Fruit fly (Drosophila melanogaster) whole organism, prepupa: ENCODE results near the gene Drsl3.

ENCODE experiments used
- Blimp-1 ChIP-seq: fragments of 200-800 bp; sonication (Bioruptor generic); optimal IDR thresholded peaks from 3 replicates; lab custom pipeline; 2017; ENCODE audit warnings: missing biosample characterization, missing genetic modification characterization, mild to moderate bottlenecking, moderate library complexity, missing genetic modification reagents
- CG10631 ChIP-seq: fragments of 200-800 bp; sonication (Bioruptor generic); optimal IDR thresholded peaks from 2 replicates; lab custom pipeline; 2016; ENCODE audit warnings: missing biosample characterization, missing genetic modification characterization
- CG10669 ChIP-seq: fragments of 200-800 bp; sonication (Bioruptor generic); optimal IDR thresholded peaks from 3 replicates; lab custom pipeline; 2018; ENCODE audit warnings: missing biosample characterization, mild to moderate bottlenecking, missing genetic modification characterization, moderate library complexity
- CG11902 ChIP-seq: fragments of 200-800 bp; sonication (Bioruptor generic); optimal IDR thresholded peaks from 3 replicates; lab custom pipeline; 2016; ENCODE audit warnings: missing biosample characterization, missing genetic modification characterization
- CG15336 ChIP-seq: fragments of 200-800 bp; sonication (Bioruptor generic); IDR thresholded peaks from 2 replicates; pipeline ENCODE4 v1.3.6; 2022; ENCODE audit warnings: missing biosample characterization, missing genetic modification characterization
- CG1621 ChIP-seq: fragments of 200-800 bp; sonication (Bioruptor generic); optimal IDR thresholded peaks from 3 replicates; lab custom pipeline; 2018; ENCODE audit warnings: missing biosample characterization, mild to moderate bottlenecking, missing genetic modification characterization
- CG16779 ChIP-seq: fragments of 200-800 bp; sonication (Bioruptor generic); optimal IDR thresholded peaks from 3 replicates; lab custom pipeline; 2017; ENCODE audit warnings: missing biosample characterization, mild to moderate bottlenecking, missing genetic modification characterization
- CG31627 ChIP-seq: fragments of 200-800 bp; sonication (Bioruptor generic); optimal IDR thresholded peaks from 3 replicates; lab custom pipeline; 2016; ENCODE audit warnings: missing biosample characterization, missing genetic modification characterization
- CG3919 ChIP-seq: fragments of 200-800 bp; sonication (Bioruptor generic); optimal IDR thresholded peaks from 3 replicates; lab custom pipeline; 2016; ENCODE audit warnings: missing biosample characterization, missing genetic modification characterization
- CG6792 ChIP-seq: fragments of 200-800 bp; sonication (Bioruptor generic); optimal IDR thresholded peaks from 3 replicates; lab custom pipeline; 2016; ENCODE audit warnings: missing biosample characterization, missing genetic modification characterization
- CG6808 ChIP-seq: fragments of 200-800 bp; sonication (Bioruptor generic); optimal IDR thresholded peaks from 3 replicates; lab custom pipeline; 2017; ENCODE audit warnings: missing biosample characterization, missing genetic modification characterization, mild to moderate bottlenecking, moderate library complexity, missing genetic modification reagents
- CG8319 ChIP-seq: fragments of 200-800 bp; sonication (Bioruptor generic); optimal IDR thresholded peaks from 3 replicates; lab custom pipeline; 2016; ENCODE audit warnings: missing biosample characterization, missing genetic modification characterization
- CG8632 ChIP-seq: fragments of 200-800 bp; sonication (Bioruptor generic); optimal IDR thresholded peaks from 3 replicates; lab custom pipeline; 2016; ENCODE audit warnings: missing biosample characterization, missing genetic modification characterization
- CG9139 ChIP-seq: fragments of 200-800 bp; sonication (Bioruptor generic); optimal IDR thresholded peaks from 3 replicates; lab custom pipeline; 2017; ENCODE audit warnings: missing biosample characterization, mild to moderate bottlenecking, missing genetic modification characterization
- Eip75B ChIP-seq: fragments of 200-800 bp; sonication (Bioruptor generic); optimal IDR thresholded peaks from 3 replicates; lab custom pipeline; 2016; ENCODE audit warnings: missing biosample characterization, missing genetic modification characterization
- Eip78C ChIP-seq: fragments of 200-800 bp; sonication (Bioruptor generic); peaks from one replicate; lab custom pipeline; 2016; ENCODE audit warnings: missing biosample characterization, missing genetic modification characterization
- Eip93F ChIP-seq: fragments of 200-800 bp; sonication (Bioruptor generic); optimal IDR thresholded peaks from 2 replicates; lab custom pipeline; 2016; ENCODE audit warnings: missing biosample characterization, mild to moderate bottlenecking, missing genetic modification characterization
- Gug ChIP-seq: fragments of 200-800 bp; sonication (Bioruptor generic); IDR thresholded peaks from 2 replicates; pipeline ENCODE4 v1.3.6; 2022; ENCODE audit warnings: missing biosample characterization, missing genetic modification characterization
- Hr38 ChIP-seq: sonication (Bioruptor generic); optimal IDR thresholded peaks from 2 replicates; lab custom pipeline; 2016; ENCODE audit warnings: missing biosample characterization, missing genetic modification characterization
- Hr39 ChIP-seq: fragments of 200-800 bp; sonication (Bioruptor generic); optimal IDR thresholded peaks from 2 replicates; lab custom pipeline; 2016; ENCODE audit warnings: missing biosample characterization, missing genetic modification characterization
- Lpt ChIP-seq: fragments of 200-800 bp; sonication (Bioruptor generic); optimal IDR thresholded peaks from 3 replicates; lab custom pipeline; 2016; ENCODE audit warnings: missing biosample characterization, missing genetic modification characterization
- Met ChIP-seq: fragments of 200-800 bp; sonication (Bioruptor generic); optimal IDR thresholded peaks from 3 replicates; lab custom pipeline; 2016; ENCODE audit warnings: missing biosample characterization, missing genetic modification characterization
- OdsH ChIP-seq: fragments of 200-800 bp; sonication (Bioruptor generic); optimal IDR thresholded peaks from 3 replicates; lab custom pipeline; 2016; ENCODE audit warnings: missing biosample characterization, missing genetic modification characterization
- Sox14 ChIP-seq: fragments of 200-800 bp; sonication (Bioruptor generic); optimal IDR thresholded peaks from 3 replicates; lab custom pipeline; 2016; ENCODE audit warnings: missing biosample characterization, missing genetic modification characterization
- Sox15 ChIP-seq: fragments of 200-800 bp; sonication (Bioruptor generic); optimal IDR thresholded peaks from 3 replicates; lab custom pipeline; 2016; ENCODE audit warnings: missing biosample characterization, missing genetic modification characterization
- achi ChIP-seq: fragments of 200-800 bp; sonication (Bioruptor generic); optimal IDR thresholded peaks from 3 replicates; lab custom pipeline; 2016; ENCODE audit warnings: missing biosample characterization, missing genetic modification characterization
- acj6 ChIP-seq: fragments of 200-800 bp; sonication (Bioruptor generic); optimal IDR thresholded peaks from 3 replicates; lab custom pipeline; 2016; ENCODE audit warnings: missing biosample characterization, missing genetic modification characterization
- cyc ChIP-seq: fragments of 200-800 bp; sonication (Bioruptor generic); optimal IDR thresholded peaks from 3 replicates; lab custom pipeline; 2016; ENCODE audit warnings: missing biosample characterization, missing genetic modification characterization
- dac ChIP-seq: fragments of 200-800 bp; sonication (Bioruptor generic); optimal IDR thresholded peaks from 2 replicates; lab custom pipeline; 2017; ENCODE audit warnings: missing biosample characterization, mild to moderate bottlenecking, missing genetic modification characterization
- dsx ChIP-seq: fragments of 200-800 bp; optimal IDR thresholded peaks from 3 replicates; lab custom pipeline; 2019; ENCODE audit warnings: missing biosample characterization, mild to moderate bottlenecking, missing genetic modification characterization, moderate library complexity; ENCODE audit not compliant: poor library complexity, severe bottlenecking
- eg ChIP-seq: fragments of 200-800 bp; sonication (Bioruptor generic); IDR thresholded peaks from 3 replicates; pipeline ENCODE4 v1.3.6; 2022; ENCODE audit warnings: missing biosample characterization, missing genetic modification characterization
- esn ChIP-seq: fragments of 200-800 bp; sonication (Bioruptor generic); optimal IDR thresholded peaks from 2 replicates; lab custom pipeline; 2016; ENCODE audit warnings: missing biosample characterization, mild to moderate bottlenecking, missing genetic modification characterization, moderate library complexity
- fd59A ChIP-seq: fragments of 200-800 bp; sonication (Bioruptor generic); optimal IDR thresholded peaks from 2 replicates; lab custom pipeline; 2017; ENCODE audit warnings: missing biosample characterization, mild to moderate bottlenecking, missing genetic modification characterization, missing genetic modification reagents
- fkh ChIP-seq: fragments of 200-800 bp; sonication (Bioruptor generic); optimal IDR thresholded peaks from 3 replicates; lab custom pipeline; 2017; ENCODE audit warnings: missing biosample characterization, mild to moderate bottlenecking, missing genetic modification characterization, moderate library complexity
- lz ChIP-seq: fragments of 200-800 bp; sonication (Bioruptor generic); optimal IDR thresholded peaks from 3 replicates; lab custom pipeline; 2016; ENCODE audit warnings: missing biosample characterization, missing genetic modification characterization
- net ChIP-seq: fragments of 200-800 bp; sonication (Bioruptor generic); optimal IDR thresholded peaks from 3 replicates; lab custom pipeline; 2016; ENCODE audit warnings: missing biosample characterization, missing genetic modification characterization
- salr ChIP-seq, 2 experiments: fragments of 200-800 bp; sonication (Bioruptor generic); optimal IDR thresholded peaks; 3 replicates each; lab custom pipeline; 2016 to 2018; ENCODE audit warnings: missing biosample characterization in 2 of 2, missing genetic modification characterization in 2 of 2, mild to moderate bottlenecking in 1 of 2
- svp ChIP-seq: fragments of 200-800 bp; sonication (Bioruptor generic); peaks from one replicate; lab custom pipeline; 2016; ENCODE audit warnings: missing biosample characterization, missing genetic modification characterization
- topi ChIP-seq: fragments of 200-800 bp; sonication (Bioruptor generic); optimal IDR thresholded peaks from 3 replicates; lab custom pipeline; 2016; ENCODE audit warnings: missing biosample characterization, missing genetic modification characterization
- vri ChIP-seq: fragments of 200-800 bp; sonication (Bioruptor generic); optimal IDR thresholded peaks from 3 replicates; lab custom pipeline; 2016; ENCODE audit warnings: missing biosample characterization, mild to moderate bottlenecking, missing genetic modification characterization

The Drsl3 gene

dm6 chr3L:3308676-3309613, 5.9 kb upstream of the Drsl3 start:
- TF ChIP-seq CG8632 (GFP tag; lab: Kevin White, UChicago) (no peak), acj6 (GFP tag; lab: Kevin White, UChicago) (no peak), fkh (GFP tag; lab: Kevin White, UChicago) (peak; percentile 58), svp (GFP tag; lab: Kevin White, UChicago) (peak; percentile 80), CG31627 (GFP tag; lab: Kevin White, UChicago) (no peak), vri (peak; percentile 96), Eip75B (no peak), cyc (GFP tag; lab: Kevin White, UChicago) (no peak), CG8319 (GFP tag; lab: Kevin White, UChicago) (no peak), CG9139 (no peak), CG10669 (no peak), net (no peak), Blimp-1 (GFP tag; lab: Kevin White, UChicago) (no peak), Met (GFP tag; lab: Kevin White, UChicago) (no peak), CG1621 (tag; lab: Kevin White, UChicago) (no peak), topi (GFP tag; lab: Kevin White, UChicago) (no peak), Lpt (no peak), OdsH (no peak), CG3919 (GFP tag; lab: Kevin White, UChicago) (no peak), CG6808 (GFP tag; lab: Kevin White, UChicago) (no peak), fd59A (GFP tag; lab: Kevin White, UChicago) (no peak), Eip78C (peak; percentile 44), lz (GFP tag; lab: Kevin White, UChicago) (no peak), CG15336 (GFP tag; lab: Robert Waterston, UW) (no peak)

- TF ChIP-seq lz (GFP tag; lab: Kevin White, UChicago) (peak; percentile 3), Blimp-1 (GFP tag; lab: Kevin White, UChicago) (no peak), dsx (GFP tag; lab: Kevin White, UChicago) (no peak), esn (peak; percentile 23), CG6792 (no peak), Sox15 (no peak)
Observed at dm6 chr3L:3314049-3314448, 747 bp upstream of the Drsl3 start, which contains the start of gene Drsl2. Drsl2 (plus strand) TSS chr3L:3314349.

dm6 chr3L:3315288-3315687, 492 bp downstream of the Drsl3 start, which contains the start of gene Drsl4:
Drsl4 (plus strand) TSS chr3L:3315620.
- no peak for TF ChIP-seq salr (GFP tag; optimal IDR thresholded peaks at IDR 0.05; lab: Kevin White, UChicago)
- peak; percentile 81 for TF ChIP-seq svp (GFP tag; lab: Kevin White, UChicago)
- TF ChIP-seq, all 60 proteins: peak for 1

dm6 chr3L:3316441-3316840, 1.6 kb downstream of the Drsl3 start, which contains the start of gene Drsl5:
Drsl5 (plus strand) TSS chr3L:3316781.
- TF ChIP-seq CG10631 (GFP tag; lab: Kevin White, UChicago): no peak
- peak; percentile 74 for TF ChIP-seq svp (GFP tag; lab: Kevin White, UChicago)
- TF ChIP-seq, all 60 proteins: peak for 1

dm6 chr3L:3319223-3319643, 4.4 kb downstream of the Drsl3 start, which contains the start of the genes PIG-C, CG12016 and Dpm2:
PIG-C (minus strand) TSS chr3L:3319232.
CG12016 (plus strand) TSS chr3L:3319555.
Dpm2 (plus strand) TSS chr3L:3319555.
- peak; percentile 77 for TF ChIP-seq esn
- TF ChIP-seq CG31627 (GFP tag; lab: Kevin White, UChicago): peak; percentile 85
- peak; percentile 54 for TF ChIP-seq Sox15
- TF ChIP-seq CG6792: peak; percentile 49
- peak; percentile 36 for TF ChIP-seq achi
- TF ChIP-seq dac (GFP tag; lab: Kevin White, UChicago): peak; percentile 26
- peak; percentile 29 for TF ChIP-seq CG8632 (GFP tag; lab: Kevin White, UChicago)
- no peak for TF ChIP-seq Hr38 (GFP tag; lab: Kevin White, UChicago)
- no peak; the same call in 2 of the 3 replicates for TF ChIP-seq eg
- TF ChIP-seq fkh (GFP tag; lab: Kevin White, UChicago): peak; percentile 92
- TF ChIP-seq OdsH: peak; percentile 57
- no peak for TF ChIP-seq CG10669
- peak; percentile 78 for TF ChIP-seq Sox14
- peak; percentile 79 for TF ChIP-seq svp (GFP tag; lab: Kevin White, UChicago)
- TF ChIP-seq CG16779 (tag; lab: Kevin White, UChicago): no peak
- peak; percentile 45 for TF ChIP-seq CG11902 (GFP tag; lab: Kevin White, UChicago)
- no peak for TF ChIP-seq Eip93F
- TF ChIP-seq CG10631 (GFP tag; lab: Kevin White, UChicago): no peak
- peak; percentile 21; the same call in 1 of the 2 replicates for TF ChIP-seq Gug (GFP tag; lab: Robert Waterston, UW)
- peak; percentile 70 for TF ChIP-seq cyc (GFP tag; lab: Kevin White, UChicago)
- TF ChIP-seq salr (GFP tag; optimal IDR thresholded peaks at IDR 0.05; lab: Kevin White, UChicago): peak in 1 of 2 experiments; percentile 33
- peak; percentile 80 for TF ChIP-seq Hr39 (GFP tag; lab: Kevin White, UChicago)
- peak; percentile 64 for TF ChIP-seq topi (GFP tag; lab: Kevin White, UChicago)
